Worm (Caenorhabditis elegans): ENCODE measurements around the gene T19C9.10.

- TF ChIP-seq ceh-22 (tag; optimal IDR thresholded peaks at IDR 0.05) (no peak), lin-11 (tag; optimal IDR thresholded peaks at IDR 0.05) (no peak), dmd-4 (tag; optimal IDR thresholded peaks at IDR 0.05; ENCODE audit: borderline replicate concordance) (no peak)
Observed at ce11 chrV:17238799-17239198, 2.4 kb downstream of the T19C9.10 start, which contains the start of gene T19C9.8.

All from whole organism, late embryonic.